Worm (Caenorhabditis elegans) whole organism, L2 larva: ENCODE data around the gene T22F3.11.

Experiments
- R02D3.7 ChIP-seq: fragments of 150-350 bp; optimal IDR thresholded peaks from 2 replicates; lab custom pipeline; 2014; ENCODE audit warnings: missing biosample characterization, missing genetic modification characterization
- lin-13 ChIP-seq: fragments of 150-350 bp; optimal IDR thresholded peaks from 2 replicates; lab custom pipeline; 2014; ENCODE audit warnings: missing biosample characterization, missing genetic modification reagents, missing genetic modification characterization
- lsy-2 ChIP-seq, 2 experiments: fragments of 150-350 bp in 1 of 2; sonication (generic microtip) in 1 of 2; optimal IDR thresholded peaks; 2 replicates each; lab custom pipeline; 2014 to 2017; ENCODE audit warnings: missing biosample characterization in 2 of 2, missing genetic modification characterization in 2 of 2
- mab-5 ChIP-seq: fragments of 150-350 bp; optimal IDR thresholded peaks from 2 replicates; lab custom pipeline; 2014; ENCODE audit warnings: missing biosample characterization, missing genetic modification characterization
- sma-9 ChIP-seq, 2 experiments: fragments of 150-350 bp in 1 of 2; sonication (generic microtip) in 1 of 2; optimal IDR thresholded peaks; 2 replicates each; lab custom pipeline; 2014 to 2016; ENCODE audit warnings: missing genetic modification characterization in 2 of 2, mild to moderate bottlenecking in 1 of 2, missing biosample characterization in 1 of 2, missing compliant biosample characterization in 1 of 2, missing genetic modification reagents in 1 of 2, moderate library complexity in 1 of 2

DNA sequence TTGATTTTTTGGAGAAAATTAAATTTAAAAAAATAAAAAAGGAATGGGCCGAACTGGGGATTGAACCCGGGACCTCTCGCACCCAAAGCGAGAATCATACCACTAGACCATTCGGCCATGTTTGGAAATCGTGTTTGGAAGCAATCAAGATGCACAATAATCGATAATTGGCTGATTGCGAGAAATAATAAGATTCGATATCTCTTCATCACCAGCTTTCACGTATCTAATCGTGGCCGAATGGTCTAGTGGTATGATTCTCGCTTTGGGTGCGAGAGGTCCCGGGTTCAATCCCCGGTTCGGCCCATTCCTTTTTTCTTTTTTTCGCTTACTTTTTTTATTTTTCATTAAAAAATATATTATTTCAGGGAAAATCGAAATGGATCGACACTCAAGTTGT is 32.3 kb downstream of the T22F3.11 start:
- TF ChIP-seq R02D3.7 = no peak
- TF ChIP-seq mab-5 (tag; lab: Kevin White, UChicago) = no peak
- peak; percentile 21 for TF ChIP-seq sma-9 (GFP tag; optimal IDR thresholded peaks at IDR 0.05; lab: Kevin White, UChicago)
- TF ChIP-seq sma-9 (tag; optimal IDR thresholded peaks at IDR 0.05; lab: Kevin White, UChicago) = no peak
- no peak for TF ChIP-seq lsy-2 (tag; optimal IDR thresholded peaks at IDR 0.05; lab: Kevin White, UChicago)
- TF ChIP-seq lin-13 = no peak
